Fruit fly (Drosophila melanogaster) whole organism, embryonic: ENCODE measurements around the gene CG42828.
A peak's percentile ranks its signal among the peaks of the same experiment; 100 is the strongest.

Source experiments
- Bteb2 ChIP-seq: fragments of 200-800 bp; sonication (Bioruptor generic); optimal IDR thresholded peaks from 2 replicates; lab custom pipeline; 2016; ENCODE audit warnings: missing biosample characterization, missing genetic modification characterization
- CG10431 ChIP-seq: fragments of 200-800 bp; sonication (Bioruptor generic); optimal IDR thresholded peaks from 3 replicates; lab custom pipeline; 2018; ENCODE audit warnings: missing biosample characterization, mild to moderate bottlenecking, missing genetic modification characterization
- CG10462 ChIP-seq: fragments of 200-800 bp; sonication (Bioruptor generic); optimal IDR thresholded peaks from 2 replicates; lab custom pipeline; 2016; ENCODE audit warnings: missing biosample characterization, missing genetic modification characterization
- CG11093 ChIP-seq: fragments of 200-800 bp; sonication (Bioruptor generic); IDR thresholded peaks from 3 replicates; pipeline ENCODE4 v1.3.6; 2022; ENCODE audit warnings: missing biosample characterization, missing genetic modification characterization
- CG11504 ChIP-seq: fragments of 200-800 bp; sonication (Bioruptor generic); optimal IDR thresholded peaks from 3 replicates; lab custom pipeline; 2019; ENCODE audit warnings: missing biosample characterization, mild to moderate bottlenecking, missing genetic modification characterization, moderate library complexity
- CG11560 ChIP-seq: fragments of 200-800 bp; sonication (Bioruptor generic); IDR thresholded peaks from 3 replicates; pipeline ENCODE4 v1.3.6; 2022; ENCODE audit warnings: missing biosample characterization, missing genetic modification characterization
- CG11696 ChIP-seq: fragments of 200-800 bp; sonication (Bioruptor generic); IDR thresholded peaks from 2 replicates; pipeline ENCODE4 v1.3.6; 2022; ENCODE audit warnings: missing biosample characterization, missing genetic modification characterization
- CG12071 ChIP-seq: fragments of 200-800 bp; sonication (Bioruptor generic); optimal IDR thresholded peaks from 3 replicates; lab custom pipeline; 2018; ENCODE audit warnings: missing biosample characterization, mild to moderate bottlenecking, missing genetic modification characterization
- CG12942 ChIP-seq: fragments of 200-800 bp; sonication (Bioruptor generic); optimal IDR thresholded peaks from 3 replicates; lab custom pipeline; 2016; ENCODE audit warnings: missing biosample characterization, missing genetic modification characterization
- CG14860 ChIP-seq: fragments of 200-800 bp; sonication (Bioruptor generic); IDR thresholded peaks from 3 replicates; pipeline ENCODE4 v1.3.6; 2022; ENCODE audit warnings: missing biosample characterization, missing genetic modification characterization; ENCODE audit not compliant: partially characterized antibody
- CG14965 ChIP-seq: fragments of 200-800 bp; sonication (Bioruptor generic); optimal IDR thresholded peaks from 2 replicates; lab custom pipeline; 2016; ENCODE audit warnings: missing biosample characterization, missing genetic modification characterization, borderline replicate concordance
- CG16779 ChIP-seq: fragments of 200-800 bp; sonication (Bioruptor generic); IDR thresholded peaks from 2 replicates; pipeline ENCODE4 v1.3.6; 2022; ENCODE audit warnings: missing biosample characterization, missing genetic modification characterization
- CG16813 ChIP-seq: fragments of 200-800 bp; sonication (Bioruptor generic); IDR thresholded peaks from 3 replicates; pipeline ENCODE4 v1.3.6; 2022; ENCODE audit warnings: missing biosample characterization, missing genetic modification characterization; ENCODE audit not compliant: partially characterized antibody
- CG16863 ChIP-seq: fragments of 200-800 bp; sonication (Bioruptor generic); optimal IDR thresholded peaks from 3 replicates; lab custom pipeline; 2016; ENCODE audit warnings: missing biosample characterization, missing genetic modification characterization
- CG17802 ChIP-seq: fragments of 200-800 bp; sonication (Bioruptor generic); optimal IDR thresholded peaks from 2 replicates; lab custom pipeline; 2018; ENCODE audit warnings: missing biosample characterization, mild to moderate bottlenecking, missing genetic modification characterization, moderate library complexity
- CG4707 ChIP-seq: fragments of 200-800 bp; sonication (Bioruptor generic); optimal IDR thresholded peaks from 2 replicates; lab custom pipeline; 2018; ENCODE audit warnings: missing biosample characterization, mild to moderate bottlenecking, missing genetic modification characterization, moderate library complexity
- CG4730 ChIP-seq: fragments of 200-800 bp; sonication (Bioruptor generic); IDR thresholded peaks from 2 replicates; pipeline ENCODE4 v1.3.6; 2022; ENCODE audit warnings: missing biosample characterization, missing genetic modification characterization
- CG8944 ChIP-seq: fragments of 200-800 bp; sonication (Bioruptor generic); optimal IDR thresholded peaks from 3 replicates; lab custom pipeline; 2016; ENCODE audit warnings: missing biosample characterization, missing genetic modification characterization
- CG9797 ChIP-seq: fragments of 200-800 bp; sonication (Bioruptor generic); optimal IDR thresholded peaks from 3 replicates; lab custom pipeline; 2018; ENCODE audit warnings: missing biosample characterization, mild to moderate bottlenecking, missing genetic modification characterization
- CHES-1-like ChIP-seq: fragments of 200-800 bp; sonication (Bioruptor generic); optimal IDR thresholded peaks from 2 replicates; lab custom pipeline; 2016; ENCODE audit warnings: missing biosample characterization, missing genetic modification characterization
- CTCF ChIP-seq: fragments of 200-800 bp; sonication (Bioruptor generic); optimal IDR thresholded peaks from 2 replicates; lab custom pipeline; 2017; ENCODE audit warnings: missing biosample characterization, mild to moderate bottlenecking, missing genetic modification characterization, moderate library complexity
- D19A ChIP-seq: fragments of 200-800 bp; optimal IDR thresholded peaks from 3 replicates; lab custom pipeline; 2019; ENCODE audit warnings: missing biosample characterization, mild to moderate bottlenecking, missing genetic modification characterization, moderate library complexity
- Dip2 ChIP-seq: fragments of 200-800 bp; sonication (Bioruptor generic); IDR thresholded peaks from 2 replicates; pipeline ENCODE4 v1.3.6; 2022; ENCODE audit warnings: missing biosample characterization, missing genetic modification characterization
- Drgx ChIP-seq: fragments of 200-800 bp; sonication (Bioruptor generic); IDR thresholded peaks from 2 replicates; pipeline ENCODE4 v1.3.6; 2022; ENCODE audit warnings: missing biosample characterization, missing genetic modification characterization
- HHEX ChIP-seq: fragments of 200-800 bp; sonication (Bioruptor generic); optimal IDR thresholded peaks from 3 replicates; lab custom pipeline; 2017; ENCODE audit warnings: missing biosample characterization, mild to moderate bottlenecking, missing genetic modification characterization, missing genetic modification reagents
- Hand ChIP-seq: fragments of 200-800 bp; sonication (Bioruptor generic); optimal IDR thresholded peaks from 2 replicates; lab custom pipeline; 2017; ENCODE audit warnings: mild to moderate bottlenecking, missing biosample characterization, missing genetic modification reagents, missing genetic modification characterization
- Lpt ChIP-seq: fragments of >200 bp; optimal IDR thresholded peaks from 2 replicates; lab custom pipeline; 2018; ENCODE audit warnings: missing biosample characterization, missing genetic modification characterization
- MTF-1 ChIP-seq: fragments of 200-800 bp; sonication (Bioruptor generic); optimal IDR thresholded peaks from 2 replicates; lab custom pipeline; 2018; ENCODE audit warnings: missing biosample characterization, mild to moderate bottlenecking, missing genetic modification characterization, borderline replicate concordance
- NC2β ChIP-seq: fragments of 200-800 bp; sonication (Bioruptor generic); optimal IDR thresholded peaks from 2 replicates; lab custom pipeline; 2016; ENCODE audit warnings: missing biosample characterization, missing genetic modification characterization
- Neu2 ChIP-seq: fragments of 200-800 bp; sonication (Bioruptor generic); optimal IDR thresholded peaks from 3 replicates; lab custom pipeline; 2016; ENCODE audit warnings: missing biosample characterization, missing genetic modification characterization, borderline replicate concordance
- Pdp1 ChIP-seq, 2 experiments: fragments of 200-800 bp; sonication (Bioruptor generic); optimal IDR thresholded peaks; 3 replicates each; lab custom pipeline; 2016; ENCODE audit warnings: missing biosample characterization in 2 of 2, missing genetic modification characterization in 2 of 2, mild to moderate bottlenecking in 1 of 2, moderate library complexity in 1 of 2
- TFAM ChIP-seq: fragments of 200-800 bp; sonication (Bioruptor generic); optimal IDR thresholded peaks from 2 replicates; lab custom pipeline; 2017; ENCODE audit warnings: missing biosample characterization, missing genetic modification characterization, inconsistent platforms
- Xbp1 ChIP-seq: fragments of 200-800 bp; sonication (Bioruptor generic); optimal IDR thresholded peaks from 3 replicates; lab custom pipeline; 2016; ENCODE audit warnings: missing biosample characterization, mild to moderate bottlenecking, missing genetic modification characterization
- Xrp1 ChIP-seq: fragments of 200-800 bp; sonication (Bioruptor generic); IDR thresholded peaks from 2 replicates; pipeline ENCODE4 v1.3.6; 2022; ENCODE audit warnings: missing biosample characterization, missing genetic modification characterization
- cg ChIP-seq: fragments of 200-800 bp; sonication (Bioruptor generic); optimal IDR thresholded peaks from 3 replicates; lab custom pipeline; 2019; ENCODE audit warnings: missing biosample characterization, mild to moderate bottlenecking, missing genetic modification characterization, moderate library complexity
- chm ChIP-seq: fragments of 200-800 bp; sonication (Bioruptor generic); IDR thresholded peaks from 2 replicates; pipeline ENCODE4 v1.3.6; 2022; ENCODE audit warnings: missing biosample characterization, missing genetic modification characterization
- danr ChIP-seq: fragments of 200-800 bp; sonication (Bioruptor generic); IDR thresholded peaks from 2 replicates; pipeline ENCODE4 v1.3.6; 2022; ENCODE audit warnings: missing biosample characterization, missing genetic modification characterization
- dimm ChIP-seq: fragments of 200-800 bp; sonication (Bioruptor generic); IDR thresholded peaks from 2 replicates; pipeline ENCODE4 v1.3.6; 2022; ENCODE audit warnings: missing biosample characterization, missing genetic modification characterization
- disco-r ChIP-seq: fragments of 200-800 bp; sonication (Bioruptor generic); optimal IDR thresholded peaks from 2 replicates; lab custom pipeline; 2016; ENCODE audit warnings: missing biosample characterization, missing genetic modification characterization
- emc ChIP-seq: fragments of 200-800 bp; sonication (Bioruptor generic); optimal IDR thresholded peaks from 2 replicates; lab custom pipeline; 2016; ENCODE audit warnings: missing biosample characterization, missing genetic modification characterization
- gcm2 ChIP-seq: fragments of 200-800 bp; sonication (Bioruptor generic); optimal IDR thresholded peaks from 2 replicates; lab custom pipeline; 2016; ENCODE audit warnings: missing biosample characterization, missing genetic modification characterization
- grau ChIP-seq: fragments of 200-800 bp; optimal IDR thresholded peaks from 3 replicates; lab custom pipeline; 2019; ENCODE audit warnings: missing biosample characterization, mild to moderate bottlenecking, missing genetic modification characterization, moderate library complexity
- klu ChIP-seq: fragments of 200-800 bp; sonication (Bioruptor generic); IDR thresholded peaks from 2 replicates; pipeline ENCODE4 v1.3.6; 2022; ENCODE audit warnings: missing biosample characterization, missing genetic modification characterization
- kni ChIP-seq: fragments of 200-800 bp; sonication (Bioruptor generic); optimal IDR thresholded peaks from 3 replicates; lab custom pipeline; 2017; ENCODE audit warnings: mild to moderate bottlenecking, missing biosample characterization, missing genetic modification reagents, missing genetic modification characterization
- lola ChIP-seq, 3 experiments: fragments of >200 bp in 2 of 3; fragments of 200-800 bp in 1 of 3; sonication (Bioruptor generic) in 1 of 3; optimal IDR thresholded peaks; 2 replicates each; lab custom pipeline; 2017 to 2019; ENCODE audit warnings: missing biosample characterization in 3 of 3, missing genetic modification characterization in 3 of 3, mild to moderate bottlenecking in 1 of 3, moderate library complexity in 1 of 3
- mirr ChIP-seq: fragments of 200-800 bp; sonication (Bioruptor generic); optimal IDR thresholded peaks from 3 replicates; lab custom pipeline; 2018; ENCODE audit warnings: missing biosample characterization, mild to moderate bottlenecking, missing genetic modification characterization
- oc ChIP-seq: fragments of 200-800 bp; sonication (Bioruptor generic); optimal IDR thresholded peaks from 2 replicates; lab custom pipeline; 2018; ENCODE audit warnings: missing biosample characterization, mild to moderate bottlenecking, missing genetic modification characterization, moderate library complexity
- otp ChIP-seq: fragments of 200-800 bp; sonication (Bioruptor generic); IDR thresholded peaks from 3 replicates; pipeline ENCODE4, ENCODE4 v1.3.6; 2022; ENCODE audit warnings: missing biosample characterization, missing genetic modification characterization
- ro ChIP-seq: fragments of 200-800 bp; sonication (Bioruptor generic); IDR thresholded peaks from 2 replicates; pipeline ENCODE4 v1.3.6; 2022; ENCODE audit warnings: missing biosample characterization, missing genetic modification characterization
- usp ChIP-seq: fragments of >200 bp; optimal IDR thresholded peaks from 2 replicates; lab custom pipeline; 2017; ENCODE audit warnings: missing biosample characterization, missing genetic modification characterization
- zfh2 ChIP-seq: fragments of 200-800 bp; sonication (Bioruptor generic); optimal IDR thresholded peaks from 2 replicates; lab custom pipeline; 2016; ENCODE audit warnings: missing biosample characterization, missing genetic modification characterization

Gene CG42828

DNA sequence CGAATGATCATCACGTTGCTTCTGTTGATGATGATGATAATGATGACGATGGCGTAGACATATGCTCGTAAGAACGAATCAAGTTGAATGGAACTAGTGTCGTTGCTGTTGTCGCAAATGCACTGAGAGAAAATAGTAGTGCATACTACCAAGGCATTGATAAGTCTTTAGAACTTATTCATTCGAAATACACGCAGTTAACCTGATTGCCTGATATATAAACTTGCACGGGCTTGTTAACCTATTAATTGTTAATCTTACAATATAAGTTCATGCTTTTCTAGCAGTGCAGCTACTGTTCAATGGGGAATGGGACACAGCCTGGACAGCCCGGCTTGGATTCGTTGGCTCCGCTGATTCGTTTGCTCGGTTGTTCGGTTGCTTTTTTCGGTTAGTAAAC, 47.2 kb upstream of the CG42828 start (continued):
- peak; percentile 32; the same call in 1 of the 2 replicates for TF ChIP-seq dimm (GFP tag; lab: Robert Waterston, UW)
- no peak for TF ChIP-seq Dip2 (GFP tag; lab: Robert Waterston, UW)
- peak; percentile 74 for TF ChIP-seq CHES-1-like (GFP tag; lab: Kevin White, UChicago)
- peak; percentile 79 for TF ChIP-seq D19A (tag; lab: Kevin White, UChicago)
- TF ChIP-seq CG11696 (GFP tag; lab: Robert Waterston, UW) = peak; percentile 65; the same call in 1 of the 2 replicates
- peak; percentile 66 for TF ChIP-seq CG4730 (GFP tag; lab: Robert Waterston, UW)
- peak; percentile 83 for TF ChIP-seq MTF-1 (GFP tag; lab: Kevin White, UChicago)
- peak; percentile 76 for TF ChIP-seq CG10462 (GFP tag; lab: Kevin White, UChicago)
- peak; percentile 70 for TF ChIP-seq Bteb2 (GFP tag; lab: Kevin White, UChicago)
- peak; percentile 84 to 86 for TF ChIP-seq Pdp1 (GFP tag; optimal IDR thresholded peaks at IDR 0.05; lab: Kevin White, UChicago)
- no peak for TF ChIP-seq ro (GFP tag; lab: Robert Waterston, UW)
- peak; percentile 78 for TF ChIP-seq disco-r (GFP tag; lab: Kevin White, UChicago)
- TF ChIP-seq CG11093 (GFP tag; lab: Robert Waterston, UW) = peak; percentile 77
- peak; percentile 89 for TF ChIP-seq chm
- peak in 1 of 3 experiments; percentile 93 for TF ChIP-seq lola (GFP tag; optimal IDR thresholded peaks at IDR 0.05; lab: Kevin White, UChicago)
- peak; percentile 85 for TF ChIP-seq Xbp1 (GFP tag; lab: Kevin White, UChicago)
- no peak for TF ChIP-seq CG14860
- peak; percentile 81 for TF ChIP-seq gcm2 (GFP tag; lab: Kevin White, UChicago)
- peak; percentile 78 for TF ChIP-seq CG4707 (GFP tag; lab: Kevin White, UChicago)
- no peak for TF ChIP-seq Lpt (GFP tag; lab: Kevin White, UChicago)
- peak; percentile 86 for TF ChIP-seq CG11504 (tag; lab: Kevin White, UChicago)
- 0 out of 2 replicates have a peak, but pooled peaks have one; percentile 57 for TF ChIP-seq CG16779 (GFP tag; lab: Robert Waterston, UW)
- no peak for TF ChIP-seq kni (GFP tag; lab: Kevin White, UChicago)
- TF ChIP-seq Hand (GFP tag; lab: Kevin White, UChicago) = peak; percentile 41
- no peak for TF ChIP-seq mirr (GFP tag; lab: Kevin White, UChicago)
- peak; percentile 83 for TF ChIP-seq otp (GFP tag; lab: Robert Waterston, UW)
- peak; percentile 64 for TF ChIP-seq klu (GFP tag; lab: Robert Waterston, UW)
- TF ChIP-seq CG8944 (GFP tag; lab: Kevin White, UChicago) = peak; percentile 85
- TF ChIP-seq zfh2 = peak; percentile 60
- TF ChIP-seq CG17802 (tag; lab: Kevin White, UChicago) = peak; percentile 72
- peak; percentile 72 for TF ChIP-seq oc (tag; lab: Kevin White, UChicago)
- TF ChIP-seq CG12942 (GFP tag; lab: Kevin White, UChicago) = peak; percentile 63
- TF ChIP-seq CG16863 (GFP tag; lab: Kevin White, UChicago) = peak; percentile 83
- no peak for TF ChIP-seq cg
- TF ChIP-seq Drgx (GFP tag; lab: Robert Waterston, UW) = peak; percentile 95
- peak; percentile 35 for TF ChIP-seq CTCF (GFP tag; lab: Kevin White, UChicago)
- TF ChIP-seq Neu2 (GFP tag; lab: Kevin White, UChicago) = peak; percentile 10
- TF ChIP-seq CG9797 (GFP tag; lab: Kevin White, UChicago) = peak; percentile 5
- TF ChIP-seq emc (GFP tag; lab: Kevin White, UChicago) = peak; percentile 33
- no peak for TF ChIP-seq usp
- peak; percentile 85 for TF ChIP-seq grau (tag; lab: Kevin White, UChicago)
- TF ChIP-seq TFAM (GFP tag; lab: Kevin White, UChicago) = peak; percentile 3
- TF ChIP-seq CG10431 (GFP tag; lab: Kevin White, UChicago) = peak; percentile 62
- TF ChIP-seq CG12071 (GFP tag; lab: Kevin White, UChicago) = peak; percentile 73
- no peak for TF ChIP-seq CG16813
- TF ChIP-seq CG14965 (GFP tag; lab: Kevin White, UChicago) = peak; percentile 30
- TF ChIP-seq HHEX (GFP tag; lab: Kevin White, UChicago) = peak; percentile 73
- peak; percentile 53; the same call in 1 of the 2 replicates for TF ChIP-seq danr
- TF ChIP-seq CG11560 (tag; lab: Robert Waterston, UW) = peak; percentile 69; the same call in 2 of the 3 replicates
- peak; percentile 94 for TF ChIP-seq Xrp1 (GFP tag; lab: Robert Waterston, UW)
- peak; percentile 93 for TF ChIP-seq NC2β (GFP tag; lab: Kevin White, UChicago)
